Fruit fly (Drosophila melanogaster): ENCODE data around the gene CG13806.

CG13806 gene

dm6 chr3L:2257412-2257862, 8.8 kb upstream of the CG13806 start, which contains the start of the genes CG1275 and Elp5 (continued):
- TF ChIP-seq CG14860 (GFP tag; IDR thresholded peaks at IDR 0.05; ENCODE audit: partially characterized antibody) (no peak), CG33213 (GFP tag; optimal IDR thresholded peaks at IDR 0.05) (peak; percentile 96), ap (GFP tag; IDR thresholded peaks at IDR 0.05) (peak; percentile 99), Hey (tag; optimal IDR thresholded peaks at IDR 0.05) (peak; percentile 89), CG15011 (GFP tag; optimal IDR thresholded peaks at IDR 0.05) (peak; percentile 91), tna (GFP tag; IDR thresholded peaks at IDR 0.05; ENCODE audit: partially characterized antibody) (no peak), B-H1 (GFP tag; IDR thresholded peaks at IDR 0.05) (peak; percentile 99), CTCF (GFP tag; optimal IDR thresholded peaks at IDR 0.05) (peak; percentile 38), Spps (tag; optimal IDR thresholded peaks at IDR 0.05) (peak; percentile 92), Lim3 (GFP tag; IDR thresholded peaks at IDR 0.05) (peak; percentile 98), CG17328 (GFP tag; IDR thresholded peaks at IDR 0.05) (peak; percentile 99), Mad (GFP tag; optimal IDR thresholded peaks at IDR 0.05) (peak; percentile 97), CG7928 (GFP tag; optimal IDR thresholded peaks at IDR 0.05) (peak; percentile 98), ham (GFP tag; IDR thresholded peaks at IDR 0.05) (peak; percentile 98), disco-r (GFP tag; optimal IDR thresholded peaks at IDR 0.05) (peak; percentile 95), Gsc (GFP tag; IDR thresholded peaks at IDR 0.05) (peak; percentile 97), CG10321 (GFP tag; IDR thresholded peaks at IDR 0.05) (peak; percentile 87), ase (GFP tag; IDR thresholded peaks at IDR 0.05) (peak; percentile 100), CG12299 (tag; optimal IDR thresholded peaks at IDR 0.05) (peak; percentile 97), tio (GFP tag; optimal IDR thresholded peaks at IDR 0.05) (peak; percentile 97), CG34224 (GFP tag; IDR thresholded peaks at IDR 0.05; ENCODE audit: partially characterized antibody) (no peak), CG8388 (GFP tag; optimal IDR thresholded peaks at IDR 0.05) (peak; percentile 96), ssp (GFP tag; IDR thresholded peaks at IDR 0.05) (peak; percentile 95), CG4424 (GFP tag; optimal IDR thresholded peaks at IDR 0.05) (peak; percentile 98), fd3F (GFP tag; optimal IDR thresholded peaks at IDR 0.05) (peak; percentile 98), B-H2 (GFP tag; optimal IDR thresholded peaks at IDR 0.05) (peak; percentile 98), caup (GFP tag; optimal IDR thresholded peaks at IDR 0.05; ENCODE audit: severe bottlenecking) (peak; percentile 97), br (optimal IDR thresholded peaks at IDR 0.05) (no peak), CG7556 (GFP tag; optimal IDR thresholded peaks at IDR 0.05) (peak; percentile 96), onecut (GFP tag; IDR thresholded peaks at IDR 0.05) (peak; percentile 98), Camta (GFP tag; optimal IDR thresholded peaks at IDR 0.05) (peak; percentile 95), CG2116 (GFP tag; optimal IDR thresholded peaks at IDR 0.05) (peak; percentile 85), E2f2 (GFP tag; IDR thresholded peaks at IDR 0.05) (peak; percentile 93), CG9932 (GFP tag; IDR thresholded peaks at IDR 0.05) (peak; percentile 99), Sox100B (GFP tag; optimal IDR thresholded peaks at IDR 0.05) (peak; percentile 91), pum (GFP tag; optimal IDR thresholded peaks at IDR 0.05) (peak; percentile 97), Dref (GFP tag; IDR thresholded peaks at IDR 0.05) (peak; percentile 58), Hsf (GFP tag; optimal IDR thresholded peaks at IDR 0.05) (peak; percentile 99), fd102C (GFP tag; optimal IDR thresholded peaks at IDR 0.05) (peak; percentile 80), Dek (tag; optimal IDR thresholded peaks at IDR 0.05) (peak; percentile 98), eyg (GFP tag; optimal IDR thresholded peaks at IDR 0.05) (peak; percentile 94), CG7357 (GFP tag; IDR thresholded peaks at IDR 0.05) (peak; percentile 97), CG10209 (GFP tag; optimal IDR thresholded peaks at IDR 0.05) (peak; percentile 98), CG18599 (GFP tag; optimal IDR thresholded peaks at IDR 0.05) (peak; percentile 97), cad (GFP tag; optimal IDR thresholded peaks at IDR 0.05) (no peak), CrebB (tag; optimal IDR thresholded peaks at IDR 0.05) (peak; percentile 96), schlank (tag; optimal IDR thresholded peaks at IDR 0.05) (peak; percentile 98), CG12659 (GFP tag; optimal IDR thresholded peaks at IDR 0.05) (peak; percentile 99), nerfin-1 (tag; optimal IDR thresholded peaks at IDR 0.05) (peak; percentile 97), Hmx (GFP tag; optimal IDR thresholded peaks at IDR 0.05) (peak; percentile 95), nom (GFP tag; optimal IDR thresholded peaks at IDR 0.05) (peak; percentile 93), CG7839 (tag; optimal IDR thresholded peaks at IDR 0.05) (peak; percentile 99)

Measured in whole organism, embryonic.